Worm (Caenorhabditis elegans) whole organism, L1 larva: ENCODE results near the gene exc-15.

Experiments
- Y116A8C.19 ChIP-seq: sonication (generic microtip); optimal IDR thresholded peaks from 2 replicates; lab custom pipeline; 2016; ENCODE audit warnings: missing compliant biosample characterization, missing genetic modification characterization, borderline replicate concordance
- aha-1 ChIP-seq: fragments of 150-350 bp; optimal IDR thresholded peaks from 2 replicates; lab custom pipeline; 2014; ENCODE audit warnings: missing biosample characterization, missing genetic modification characterization
- alr-1 ChIP-seq: fragments of 200-800 bp; sonication (Bioruptor generic); optimal IDR thresholded peaks from 2 replicates; lab custom pipeline; 2018; ENCODE audit warnings: borderline replicate concordance, mild to moderate bottlenecking, missing genetic modification characterization, missing compliant biosample characterization
- aly-2 ChIP-seq: fragments of 150-350 bp; optimal IDR thresholded peaks from 2 replicates; lab custom pipeline; 2014; ENCODE audit warnings: missing biosample characterization, missing genetic modification characterization
- blmp-1 ChIP-seq: fragments of 150-350 bp; optimal IDR thresholded peaks from 2 replicates; lab custom pipeline; 2014; ENCODE audit warnings: missing biosample characterization, missing genetic modification characterization
- ceh-8 ChIP-seq: fragments of 200-800 bp; sonication (Bioruptor generic); optimal IDR thresholded peaks from 2 replicates; lab custom pipeline; 2018; ENCODE audit warnings: mild to moderate bottlenecking, missing genetic modification characterization, moderate library complexity, missing compliant biosample characterization
- ceh-90 ChIP-seq: sonication (generic microtip); optimal IDR thresholded peaks from 2 replicates; lab custom pipeline; 2016; ENCODE audit warnings: missing genetic modification characterization, missing compliant biosample characterization
- ces-1 ChIP-seq: fragments of 150-350 bp; optimal IDR thresholded peaks from 2 replicates; lab custom pipeline; 2014; ENCODE audit warnings: missing biosample characterization, missing genetic modification reagents, missing genetic modification characterization
- efl-1 ChIP-seq, 4 experiments: fragments of 150-350 bp; optimal IDR thresholded peaks in 3 of 4; peaks in 1 of 4; 1 replicate in 1 of 4; 2 replicates in 3 of 4; lab custom pipeline; 2014; ENCODE audit warnings: missing biosample characterization in 2 of 4, missing genetic modification characterization in 2 of 4, missing genetic modification reagents in 2 of 4
- egl-13 ChIP-seq: sonication (generic microtip); optimal IDR thresholded peaks from 2 replicates; lab custom pipeline; 2016; ENCODE audit warnings: missing genotype, missing genetic modification reagents, missing genetic modification characterization, missing compliant biosample characterization
- ets-5 ChIP-seq: fragments of 200-800 bp; sonication (Bioruptor generic); IDR thresholded peaks from 2 replicates; pipeline ENCODE4 v1.3.6; 2022; ENCODE audit warnings: missing genetic modification characterization, missing compliant biosample characterization
- fkh-8 ChIP-seq: sonication (generic microtip); optimal IDR thresholded peaks from 2 replicates; lab custom pipeline; 2016; ENCODE audit warnings: mild to moderate bottlenecking, missing genetic modification characterization, missing compliant biosample characterization
- fos-1 ChIP-seq: fragments of 150-350 bp; optimal IDR thresholded peaks from 2 replicates; lab custom pipeline; 2014; ENCODE audit warnings: missing biosample characterization, missing genetic modification characterization
- lin-14 ChIP-seq: fragments of 200-800 bp; sonication (Bioruptor generic); optimal IDR thresholded peaks from 2 replicates; lab custom pipeline; 2018; ENCODE audit warnings: mild to moderate bottlenecking, missing genetic modification characterization, moderate library complexity, missing compliant biosample characterization
- lin-35 ChIP-seq, 2 experiments: fragments of 150-350 bp; optimal IDR thresholded peaks; 2 replicates each; lab custom pipeline; 2014; ENCODE audit warnings: missing biosample characterization in 2 of 2, missing genetic modification characterization in 2 of 2, missing genetic modification reagents in 2 of 2
- lsy-2 ChIP-seq, 2 experiments: fragments of 150-350 bp; optimal IDR thresholded peaks; 2 replicates each; lab custom pipeline; 2014; ENCODE audit warnings: missing biosample characterization in 2 of 2, missing genetic modification characterization in 2 of 2
- mdl-1 ChIP-seq, 2 experiments: fragments of 150-350 bp; optimal IDR thresholded peaks; 2 replicates each; lab custom pipeline; 2014 to 2017; ENCODE audit warnings: missing biosample characterization in 2 of 2, missing genetic modification characterization in 2 of 2, inconsistent platforms in 1 of 2
- nhr-11 ChIP-seq: fragments of 150-350 bp; optimal IDR thresholded peaks from 2 replicates; lab custom pipeline; 2014; ENCODE audit warnings: missing biosample characterization, missing genetic modification characterization
- nhr-71 ChIP-seq: sonication (generic microtip); optimal IDR thresholded peaks from 2 replicates; lab custom pipeline; 2016; ENCODE audit warnings: mild to moderate bottlenecking, missing genetic modification characterization, moderate library complexity, missing compliant biosample characterization
- nhr-76 ChIP-seq: sonication (generic microtip); optimal IDR thresholded peaks from 2 replicates; lab custom pipeline; 2017; ENCODE audit warnings: missing biosample characterization, missing genetic modification characterization
- nhr-77 ChIP-seq: fragments of 150-350 bp; optimal IDR thresholded peaks from 2 replicates; lab custom pipeline; 2014; ENCODE audit warnings: missing biosample characterization, missing genetic modification characterization
- nhr-85 ChIP-seq: sonication (generic microtip); peaks from one replicate; lab custom pipeline; 2016; ENCODE audit warnings: missing genetic modification characterization, inconsistent platforms, missing compliant biosample characterization
- nhr-90 ChIP-seq: sonication (generic microtip); optimal IDR thresholded peaks from 2 replicates; lab custom pipeline; 2016; ENCODE audit warnings: mild to moderate bottlenecking, missing genetic modification characterization, missing compliant biosample characterization; ENCODE audit not compliant: poor library complexity
- pax-3 ChIP-seq: fragments of 200-800 bp; sonication (Bioruptor generic); optimal IDR thresholded peaks from 2 replicates; lab custom pipeline; 2018; ENCODE audit warnings: mild to moderate bottlenecking, missing genetic modification characterization, moderate library complexity, missing compliant biosample characterization
- rnt-1 ChIP-seq: sonication (generic microtip); optimal IDR thresholded peaks from 2 replicates; lab custom pipeline; 2016; ENCODE audit warnings: mild to moderate bottlenecking, missing genetic modification characterization, moderate library complexity, missing compliant biosample characterization
- skn-1 ChIP-seq: fragments of 150-350 bp; optimal IDR thresholded peaks from 2 replicates; lab custom pipeline; 2014; ENCODE audit warnings: missing biosample characterization, missing genetic modification characterization
- snu-23 ChIP-seq: sonication (generic microtip); optimal IDR thresholded peaks from 2 replicates; lab custom pipeline; 2016; ENCODE audit warnings: missing genetic modification characterization, missing compliant biosample characterization
- sptf-1 ChIP-seq: fragments of 150-350 bp; optimal IDR thresholded peaks from 2 replicates; lab custom pipeline; 2014; ENCODE audit warnings: missing biosample characterization, missing genetic modification characterization
- sup-37 ChIP-seq: fragments of 200-800 bp; sonication (Bioruptor generic); optimal IDR thresholded peaks from 2 replicates; lab custom pipeline; 2018; ENCODE audit warnings: mild to moderate bottlenecking, missing genetic modification characterization, missing compliant biosample characterization
- swsn-7 ChIP-seq: sonication (generic microtip); optimal IDR thresholded peaks from 2 replicates; lab custom pipeline; 2016; ENCODE audit warnings: missing genetic modification characterization, missing compliant biosample characterization
- vab-15 ChIP-seq: sonication (generic microtip); optimal IDR thresholded peaks from 2 replicates; lab custom pipeline; 2017; ENCODE audit warnings: missing genotype, mild to moderate bottlenecking, missing genetic modification characterization, missing compliant biosample characterization
- zag-1 ChIP-seq: fragments of 150-350 bp; optimal IDR thresholded peaks from 2 replicates; lab custom pipeline; 2014; ENCODE audit warnings: missing biosample characterization, missing genetic modification characterization
- zip-4 ChIP-seq: fragments of 200-800 bp; sonication (Bioruptor generic); optimal IDR thresholded peaks from 2 replicates; lab custom pipeline; 2018; ENCODE audit warnings: mild to moderate bottlenecking, missing genetic modification characterization, moderate library complexity, missing compliant biosample characterization
- ztf-11 ChIP-seq, 2 experiments: sonication (generic microtip); optimal IDR thresholded peaks; 2 replicates each; lab custom pipeline; 2016 to 2017; ENCODE audit warnings: missing genetic modification characterization in 2 of 2, missing biosample characterization in 1 of 2, missing compliant biosample characterization in 1 of 2
- ztf-4 ChIP-seq: fragments of 150-350 bp; optimal IDR thresholded peaks from 2 replicates; lab custom pipeline; 2014; ENCODE audit warnings: missing biosample characterization, missing genetic modification characterization

Gene exc-15

ce11 chrV:4500709-4501108 is 17.4 kb downstream of the exc-15 start:
- no peak for TF ChIP-seq swsn-7 (tag; lab: Kevin White, UChicago)
- peak; percentile 63 for TF ChIP-seq blmp-1
- TF ChIP-seq mdl-1 (tag; optimal IDR thresholded peaks at IDR 0.05; lab: Kevin White, UChicago) = no peak

- TF ChIP-seq blmp-1 = no peak
- TF ChIP-seq sup-37 (GFP tag; lab: Kevin White, UChicago) = peak; percentile 20
- TF ChIP-seq zip-4 = no peak
Observed at ce11 chrV:4501974-4502373, 18.7 kb downstream of the exc-15 start.

- peak; percentile 65 for TF ChIP-seq nhr-85 (tag; lab: Kevin White, UChicago)
- TF ChIP-seq aly-2 (tag; lab: Kevin White, UChicago) = no peak
- TF ChIP-seq pax-3 (tag; lab: Kevin White, UChicago) = no peak
- TF ChIP-seq rnt-1 (tag; lab: Kevin White, UChicago) = peak; percentile 64
- TF ChIP-seq skn-1 = no peak
- no peak for TF ChIP-seq ceh-8
- TF ChIP-seq fos-1 = no peak
- no peak for TF ChIP-seq aha-1 (tag; lab: Kevin White, UChicago)
- no peak for TF ChIP-seq snu-23
- TF ChIP-seq blmp-1 = no peak
- TF ChIP-seq ztf-11 (tag; optimal IDR thresholded peaks at IDR 0.05; lab: Kevin White, UChicago) = peak in 1 of 2 experiments; percentile 40
- peak in 1 of 2 experiments; percentile 47 for TF ChIP-seq lsy-2 (tag; optimal IDR thresholded peaks at IDR 0.05; lab: Kevin White, UChicago)
- no peak for TF ChIP-seq efl-1 (optimal IDR thresholded peaks at IDR 0.05; lab: Kevin White, UChicago)
- TF ChIP-seq efl-1 (GFP tag; optimal IDR thresholded peaks at IDR 0.05 in 1 of 2; lab: Kevin White, UChicago) = peak in 1 of 2 experiments; percentile 56
- no peak for TF ChIP-seq nhr-77 (tag; lab: Kevin White, UChicago)
- peak; percentile 46 for TF ChIP-seq lin-14 (GFP tag; lab: Kevin White, UChicago)
- peak; percentile 8 for TF ChIP-seq nhr-71 (tag; lab: Kevin White, UChicago)
- TF ChIP-seq fkh-8 (tag; lab: Kevin White, UChicago) = no peak
Observed at ce11 chrV:4502624-4503023, 19.4 kb downstream of the exc-15 start.

- peak; percentile 33 for TF ChIP-seq nhr-85 (tag; lab: Kevin White, UChicago)
- no peak for TF ChIP-seq efl-1 (optimal IDR thresholded peaks at IDR 0.05; lab: Kevin White, UChicago)
- peak in 1 of 2 experiments; percentile 66 for TF ChIP-seq efl-1 (GFP tag; optimal IDR thresholded peaks at IDR 0.05 in 1 of 2; lab: Kevin White, UChicago)
- TF ChIP-seq ces-1 (GFP tag; lab: Kevin White, UChicago) = no peak
- TF ChIP-seq, all 84 proteins: peak for 2
Observed at ce11 chrV:4503868-4504365, 20.7 kb downstream of the exc-15 start.

ce11 chrV:4504445-4504844 is 21.2 kb downstream of the exc-15 start:
- TF ChIP-seq snu-23 (no peak), sptf-1 (tag; lab: Kevin White, UChicago) (no peak), ceh-90 (tag; lab: Kevin White, UChicago) (no peak), swsn-7 (tag; lab: Kevin White, UChicago) (no peak), rnt-1 (tag; lab: Kevin White, UChicago) (no peak), ztf-4 (tag; lab: Kevin White, UChicago) (no peak), alr-1 (tag; lab: Kevin White, UChicago) (no peak), vab-15 (no peak), ets-5 (no peak), nhr-76 (tag; lab: Kevin White, UChicago) (no peak), nhr-11 (tag; lab: Kevin White, UChicago) (no peak), nhr-90 (tag; lab: Kevin White, UChicago) (no peak), zag-1 (tag; lab: Kevin White, UChicago) (no peak), pax-3 (tag; lab: Kevin White, UChicago) (no peak), nhr-85 (tag; lab: Kevin White, UChicago) (no peak), egl-13 (no peak), Y116A8C.19 (no peak), sup-37 (GFP tag; lab: Kevin White, UChicago) (no peak), lin-35 (GFP tag; optimal IDR thresholded peaks at IDR 0.05; lab: Kevin White, UChicago) (no peak)
